Worm (Caenorhabditis elegans): ENCODE measurements around the gene C05G5.2.

- no peak for TF ChIP-seq ztf-23 (GFP tag; IDR thresholded peaks at IDR 0.05)
- no peak for TF ChIP-seq tab-1 (GFP tag; IDR thresholded peaks at IDR 0.05)
- no peak for TF ChIP-seq flt-1 (GFP tag; IDR thresholded peaks at IDR 0.05)
- no peak for TF ChIP-seq T22C8.4 (GFP tag; IDR thresholded peaks at IDR 0.05)
- no peak for TF ChIP-seq ref-1 (GFP tag; conservative IDR thresholded peaks at IDR 0.05)
- TF ChIP-seq cog-1 (tag; optimal IDR thresholded peaks at IDR 0.05), result no peak
- no peak for TF ChIP-seq klf-2 (GFP tag; conservative IDR thresholded peaks at IDR 0.05)
- TF ChIP-seq ztf-29 (GFP tag; IDR thresholded peaks at IDR 0.05), result no peak
Observed at ce11 chrX:14761021-14761420, 13.9 kb downstream of the C05G5.2 start, which contains the start of gene C05G5.5.
